Worm (Caenorhabditis elegans): ENCODE measurements around the gene cec-2.

DNA sequence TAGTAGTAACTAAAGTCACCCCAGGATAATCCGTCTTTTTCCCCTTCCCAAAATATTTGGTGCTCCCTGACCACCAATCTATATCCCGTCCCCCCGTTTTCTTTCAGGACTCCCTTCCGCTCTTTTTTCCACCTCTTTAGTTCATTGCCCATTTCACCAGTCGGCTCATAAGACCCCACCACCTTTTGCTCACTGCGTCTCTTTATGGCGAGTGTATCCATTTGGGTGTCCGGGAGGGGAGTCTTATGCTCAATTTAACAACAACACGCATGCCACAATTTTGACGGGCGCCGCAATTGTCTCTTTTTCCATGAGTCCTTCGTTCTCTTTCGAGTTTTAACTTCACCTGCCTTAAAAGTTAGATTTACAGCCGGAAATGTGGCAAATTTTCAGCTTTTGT lies 42.7 kb downstream of the cec-2 start:
- no peak for TF ChIP-seq flt-1 (GFP tag; IDR thresholded peaks at IDR 0.05)
- no peak for TF ChIP-seq pes-1 (GFP tag; IDR thresholded peaks at IDR 0.05)
- no peak for TF ChIP-seq ama-1 (optimal IDR thresholded peaks at IDR 0.05)
- TF ChIP-seq tbx-37 (GFP tag; conservative IDR thresholded peaks at IDR 0.05) = no peak
- TF ChIP-seq ets-7 (tag; optimal IDR thresholded peaks at IDR 0.05) = no peak
- TF ChIP-seq aly-1 (tag; optimal IDR thresholded peaks at IDR 0.05) = no peak
- TF ChIP-seq ceh-36 (tag; optimal IDR thresholded peaks at IDR 0.05) = no peak
- TF ChIP-seq B0310.2 (tag; optimal IDR thresholded peaks at IDR 0.05) = no peak
- no peak for TF ChIP-seq tbx-11 (GFP tag; IDR thresholded peaks at IDR 0.05)
- no peak for TF ChIP-seq hmg-4 (GFP tag; optimal IDR thresholded peaks at IDR 0.05)
- no peak for TF ChIP-seq tra-4 (tag; optimal IDR thresholded peaks at IDR 0.05)
- TF ChIP-seq hmbx-1 (tag; optimal IDR thresholded peaks at IDR 0.05) = no peak
- no peak for TF ChIP-seq scrt-1 (GFP tag; IDR thresholded peaks at IDR 0.05)
